Fruit fly (Drosophila melanogaster) whole organism, wandering third instar larva: ENCODE results near the gene Akt.

Experiments
- Abd-B ChIP-seq: fragments of >200 bp; optimal IDR thresholded peaks from 2 replicates; lab custom pipeline; 2017; ENCODE audit warnings: missing biosample characterization, missing genetic modification characterization
- CG9705 ChIP-seq: fragments of 200-800 bp; sonication (Bioruptor generic); optimal IDR thresholded peaks from 2 replicates; lab custom pipeline; 2018; ENCODE audit warnings: missing biosample characterization, mild to moderate bottlenecking, missing genetic modification characterization
- CrebA ChIP-seq: fragments of 200-800 bp; sonication (Bioruptor generic); optimal IDR thresholded peaks from 2 replicates; lab custom pipeline; 2016; ENCODE audit warnings: missing biosample characterization, mild to moderate bottlenecking, missing genetic modification characterization, borderline replicate concordance
- Dfd ChIP-seq: fragments of >200 bp; optimal IDR thresholded peaks from 2 replicates; lab custom pipeline; 2017; ENCODE audit warnings: missing biosample characterization, missing genetic modification characterization
- Dif ChIP-seq: fragments of 200-275, 200-300 bp; sonication (Bioruptor generic); optimal IDR thresholded peaks from 2 replicates; lab custom pipeline; 2018; ENCODE audit warnings: missing biosample characterization, missing genetic modification characterization; ENCODE audit not compliant: partially characterized antibody
- Hr78 ChIP-seq: fragments of >200 bp; optimal IDR thresholded peaks from 2 replicates; lab custom pipeline; 2017; ENCODE audit warnings: missing biosample characterization, missing genetic modification characterization
- Rel ChIP-seq, 2 experiments: fragments of 200-800 bp; sonication (Bioruptor generic) in 1 of 2; optimal IDR thresholded peaks; 2 replicates in 1 of 2; 3 replicates in 1 of 2; lab custom pipeline; 2016 to 2019; ENCODE audit warnings: mild to moderate bottlenecking in 2 of 2, missing biosample characterization in 2 of 2, missing genetic modification characterization in 2 of 2, moderate library complexity in 1 of 2
- dl ChIP-seq, 2 experiments: fragments of 175-275, 200-275 bp in 1 of 2; fragments of 200-275 bp in 1 of 2; sonication (Bioruptor generic); optimal IDR thresholded peaks; lab custom pipeline; 2018; ENCODE audit warnings: mild to moderate bottlenecking in 2 of 2, missing biosample characterization in 2 of 2, missing genetic modification characterization in 2 of 2, moderate library complexity in 2 of 2; ENCODE audit not compliant: partially characterized antibody in 2 of 2, insufficient read depth in 1 of 2
- foxo ChIP-seq, 2 experiments: fragments of 200-800 bp; sonication (Bioruptor generic); optimal IDR thresholded peaks; 2 replicates in 1 of 2; 3 replicates in 1 of 2; lab custom pipeline; 2016 to 2017; ENCODE audit warnings: missing biosample characterization in 2 of 2, missing genetic modification characterization in 2 of 2
- fru ChIP-seq: fragments of 200-800 bp; sonication (Bioruptor generic); optimal IDR thresholded peaks from 3 replicates; lab custom pipeline; 2016; ENCODE audit warnings: missing biosample characterization, mild to moderate bottlenecking, missing genetic modification characterization
- jim ChIP-seq: fragments of 175-275, 200-325 bp; sonication (Bioruptor generic); optimal IDR thresholded peaks from 2 replicates; lab custom pipeline; 2016; ENCODE audit warnings: missing biosample characterization, mild to moderate bottlenecking, missing genetic modification characterization
- lola ChIP-seq: fragments of >200 bp; optimal IDR thresholded peaks from 2 replicates; lab custom pipeline; 2017; ENCODE audit warnings: missing biosample characterization, missing genetic modification characterization
- rgr ChIP-seq: fragments of 200-800 bp; sonication (Bioruptor generic); optimal IDR thresholded peaks from 3 replicates; lab custom pipeline; 2016; ENCODE audit warnings: missing biosample characterization, mild to moderate bottlenecking, missing genetic modification characterization
- sage ChIP-seq: fragments of 200-800 bp; sonication (Bioruptor generic); optimal IDR thresholded peaks from 2 replicates; lab custom pipeline; 2016; ENCODE audit warnings: missing biosample characterization, mild to moderate bottlenecking, missing genetic modification characterization
- usp ChIP-seq: fragments of >200 bp; optimal IDR thresholded peaks from 2 replicates; lab custom pipeline; 2017; ENCODE audit warnings: missing biosample characterization, missing genetic modification characterization

The Akt gene

dm6 chr3R:16154682-16155081 lies 55.7 kb downstream of the Akt start, which contains the start of gene CG6006:
Gene CG6006, plus strand, starts transcription at chr3R:16154982.
- no peak for TF ChIP-seq usp (GFP tag; lab: Kevin White, UChicago)
- TF ChIP-seq Dif = no peak
- TF ChIP-seq dl (GFP tag; optimal IDR thresholded peaks at IDR 0.05; lab: Kevin White, UChicago; ENCODE audit: insufficient read depth in 1 of 2, partially characterized antibody in 2 of 2) = no peak
- TF ChIP-seq Hr78 = no peak
- TF ChIP-seq rgr = no peak
- TF ChIP-seq CG9705 (GFP tag; lab: Kevin White, UChicago) = no peak
- no peak for TF ChIP-seq fru (GFP tag; lab: Kevin White, UChicago)
- no peak for TF ChIP-seq Abd-B (GFP tag; lab: Kevin White, UChicago)
- TF ChIP-seq jim = no peak
- TF ChIP-seq Rel (GFP tag; optimal IDR thresholded peaks at IDR 0.05; lab: Kevin White, UChicago) = no peak
- TF ChIP-seq Rel (tag; optimal IDR thresholded peaks at IDR 0.05; lab: Kevin White, UChicago) = no peak
- no peak for TF ChIP-seq Dfd (GFP tag; lab: Kevin White, UChicago)
- TF ChIP-seq lola = no peak
- TF ChIP-seq sage (GFP tag; lab: Kevin White, UChicago) = no peak
- no peak for TF ChIP-seq foxo (GFP tag; optimal IDR thresholded peaks at IDR 0.05; lab: Kevin White, UChicago)
- TF ChIP-seq CrebA (GFP tag; lab: Kevin White, UChicago) = no peak
